Worm (Caenorhabditis elegans) whole organism, L3 larva: ENCODE data around the gene scyl-1.

Experiments used
- ZK546.5 ChIP-seq: sonication (generic microtip); optimal IDR thresholded peaks from 2 replicates; lab custom pipeline; 2017; ENCODE audit warnings: missing biosample characterization, missing genetic modification characterization
- aly-2 ChIP-seq: fragments of 150-350 bp; optimal IDR thresholded peaks from 2 replicates; lab custom pipeline; 2014; ENCODE audit warnings: missing biosample characterization, missing genetic modification characterization
- ceh-82 ChIP-seq: fragments of 150-350 bp; optimal IDR thresholded peaks from 2 replicates; lab custom pipeline; 2014; ENCODE audit warnings: missing biosample characterization, missing genetic modification characterization
- egl-27 ChIP-seq: sonication (generic microtip); optimal IDR thresholded peaks from 4 replicates; lab custom pipeline; 2017; ENCODE audit warnings: missing biosample characterization, missing genetic modification reagents, missing genetic modification characterization
- fkh-10 ChIP-seq: sonication (generic microtip); optimal IDR thresholded peaks from 2 replicates; lab custom pipeline; 2017; ENCODE audit warnings: missing biosample characterization, missing genetic modification reagents, missing genetic modification characterization
- jun-1 ChIP-seq: fragments of 150-350 bp; optimal IDR thresholded peaks from 2 replicates; lab custom pipeline; 2014; ENCODE audit warnings: missing biosample characterization, missing genetic modification reagents, missing genetic modification characterization
- lsy-12 ChIP-seq: sonication (generic microtip); optimal IDR thresholded peaks from 2 replicates; lab custom pipeline; 2016; ENCODE audit warnings: mild to moderate bottlenecking, missing genetic modification characterization, missing compliant biosample characterization
- nhr-76 ChIP-seq: fragments of 150-350 bp; sonication (generic microtip); optimal IDR thresholded peaks from 5 replicates; lab custom pipeline; 2014; ENCODE audit warnings: missing biosample characterization, missing genetic modification characterization
- pqm-1 ChIP-seq: fragments of 150-350 bp; optimal IDR thresholded peaks from 2 replicates; lab custom pipeline; 2017; ENCODE audit warnings: missing biosample characterization, missing genetic modification characterization, inconsistent platforms
- sea-2 ChIP-seq: fragments of 150-350 bp; sonication (generic microtip); optimal IDR thresholded peaks from 4 replicates; lab custom pipeline; 2014; ENCODE audit warnings: missing biosample characterization, missing genetic modification reagents, missing genetic modification characterization
- snpc-4 ChIP-seq: fragments of 150-350 bp; optimal IDR thresholded peaks from 2 replicates; lab custom pipeline; 2014; ENCODE audit warnings: missing biosample characterization, missing genetic modification characterization
- ztf-11 ChIP-seq: fragments of 150-350 bp; optimal IDR thresholded peaks from 2 replicates; lab custom pipeline; 2014; ENCODE audit warnings: missing biosample characterization, missing genetic modification characterization
- ztf-4 ChIP-seq: fragments of 150-350 bp; optimal IDR thresholded peaks from 2 replicates; lab custom pipeline; 2014; ENCODE audit warnings: missing biosample characterization, missing genetic modification characterization

DNA sequence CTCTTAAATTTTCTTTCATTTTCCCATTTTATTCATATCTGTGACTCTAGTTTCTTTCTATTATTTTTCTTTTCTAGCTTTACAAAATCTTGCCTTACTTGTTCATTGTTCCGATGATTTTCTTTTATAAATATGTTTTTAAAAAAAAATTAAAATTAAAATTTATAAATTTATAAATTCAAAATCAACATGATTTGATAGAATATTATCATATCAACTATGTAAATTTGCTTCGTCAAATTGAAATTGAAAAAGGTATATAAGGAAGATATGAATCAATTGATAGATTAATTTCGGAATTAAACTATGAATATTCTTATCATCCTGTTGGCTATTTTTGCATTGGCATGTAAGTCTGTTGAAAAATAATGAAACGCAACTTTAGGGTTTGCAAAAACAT, 8.3 kb downstream of the scyl-1 start, which contains the start of gene W07G4.1:
- TF ChIP-seq jun-1 (tag; lab: Kevin White, UChicago) (no peak), sea-2 (no peak), lsy-12 (no peak), pqm-1 (tag; lab: Kevin White, UChicago) (no peak), nhr-76 (tag; lab: Kevin White, UChicago) (no peak), ceh-82 (tag; lab: Kevin White, UChicago) (no peak), ztf-4 (no peak), fkh-10 (GFP tag; lab: Kevin White, UChicago) (no peak), snpc-4 (no peak), ztf-11 (tag; lab: Kevin White, UChicago) (no peak), egl-27 (tag; lab: Kevin White, UChicago) (no peak), ZK546.5 (tag; lab: Kevin White, UChicago) (no peak), aly-2 (tag; lab: Kevin White, UChicago) (no peak)
